Fruit fly (Drosophila melanogaster): Measurements from ENCODE around the gene CG3841.

DNA sequence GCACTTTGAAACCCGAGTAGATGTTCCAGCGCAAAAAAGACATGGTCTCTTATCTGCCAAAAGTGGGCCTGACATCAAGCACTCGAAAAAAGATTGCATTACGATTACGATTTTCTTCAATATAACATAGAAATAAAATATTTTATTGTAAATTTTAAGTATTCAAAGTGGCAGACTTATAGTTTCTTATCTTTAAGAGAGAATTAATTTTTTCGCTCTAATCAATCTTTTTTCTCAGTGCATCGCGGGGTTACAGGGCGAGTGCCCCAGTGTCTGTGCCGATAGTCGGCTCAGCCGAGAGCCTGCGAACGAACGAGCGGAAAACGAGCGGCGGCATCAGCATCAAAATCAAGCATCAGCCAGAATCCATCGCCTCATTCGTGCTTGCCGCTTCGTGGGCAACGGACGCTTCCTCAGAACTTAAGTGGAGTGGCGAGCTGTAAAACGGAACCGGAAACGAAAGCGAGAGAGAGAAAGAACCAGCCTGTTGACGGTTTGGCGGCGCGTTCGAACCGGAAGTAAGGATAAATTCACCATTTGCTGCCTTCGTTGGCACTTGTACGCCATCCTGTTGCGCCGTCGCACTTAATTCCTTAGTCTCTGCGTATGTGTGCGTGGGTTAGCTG is 44.6 kb downstream of the CG3841 start, which contains the start of gene Apoltp:
- TF ChIP-seq CG4496 (GFP tag; IDR thresholded peaks at IDR 0.05) (peak; percentile 73), Pif1A (GFP tag; optimal IDR thresholded peaks at IDR 0.05) (peak; percentile 77), gl (tag; optimal IDR thresholded peaks at IDR 0.05) (no peak), CG15710 (tag; optimal IDR thresholded peaks at IDR 0.05) (peak; percentile 58), CG32121 (GFP tag; IDR thresholded peaks at IDR 0.05) (peak; percentile 83), Pif1B (GFP tag; optimal IDR thresholded peaks at IDR 0.05) (peak; percentile 73), CG12605 (GFP tag; IDR thresholded peaks at IDR 0.05) (peak; percentile 82), CG8159 (tag; optimal IDR thresholded peaks at IDR 0.05) (peak; percentile 85), Snoo (tag; optimal IDR thresholded peaks at IDR 0.05) (peak; percentile 77), EcR (GFP tag; optimal IDR thresholded peaks at IDR 0.05) (peak; percentile 50), CG17806 (tag; optimal IDR thresholded peaks at IDR 0.05) (peak; percentile 81), fd96Ca (GFP tag; IDR thresholded peaks at IDR 0.05) (peak; percentile 73), CG8301 (tag; optimal IDR thresholded peaks at IDR 0.05) (peak; percentile 69)

All from whole organism, pupa.